Worm (Caenorhabditis elegans) whole organism, L4 larva: ENCODE data around the gene srz-6.

Experiments
- T20F7.1 ChIP-seq: fragments of 200-800 bp; sonication (Bioruptor generic); optimal IDR thresholded peaks from 2 replicates; lab custom pipeline; 2018; ENCODE audit warnings: mild to moderate bottlenecking, missing genetic modification characterization, missing compliant biosample characterization
- T26A8.4 ChIP-seq: fragments of 200-800 bp; sonication (Bioruptor generic); IDR thresholded peaks from 2 replicates; pipeline ENCODE4 v1.3.6; 2022; ENCODE audit warnings: missing genetic modification characterization, missing compliant biosample characterization
- Y75B8A.6 ChIP-seq: fragments of 200-800 bp; sonication (Bioruptor generic); IDR thresholded peaks from 2 replicates; pipeline ENCODE4 v1.3.6; 2022; ENCODE audit warnings: missing genetic modification reagents, missing genetic modification characterization, missing compliant biosample characterization
- ZK337.2 ChIP-seq: fragments of 200-800 bp; sonication (Bioruptor generic); IDR thresholded peaks from 2 replicates; pipeline ENCODE4 v1.3.6; 2022; ENCODE audit warnings: missing genetic modification reagents, missing genetic modification characterization, missing compliant biosample characterization
- aha-1 ChIP-seq: fragments of 150-350 bp; peaks from one replicate; lab custom pipeline; 2014; ENCODE audit warnings: missing biosample characterization, missing genetic modification characterization
- ama-1 ChIP-seq: fragments of 150-350 bp; optimal IDR thresholded peaks from 2 replicates; lab custom pipeline; 2014; ENCODE audit warnings: inconsistent platforms, mixed read lengths
- attf-4 ChIP-seq: sonication (generic microtip); optimal IDR thresholded peaks from 3 replicates; lab custom pipeline; 2017; ENCODE audit warnings: missing biosample characterization, missing genetic modification characterization
- ceh-20 ChIP-seq: fragments of 200-800 bp; sonication (Bioruptor generic); IDR thresholded peaks from 2 replicates; pipeline ENCODE4 v1.3.6; 2022; ENCODE audit warnings: missing genetic modification reagents, missing genetic modification characterization, missing compliant biosample characterization
- ceh-44 ChIP-seq: fragments of 200-800 bp; sonication (Bioruptor generic); IDR thresholded peaks from 2 replicates; pipeline ENCODE4 v1.3.6; 2022; ENCODE audit warnings: missing genetic modification reagents, missing genetic modification characterization, missing compliant biosample characterization
- ceh-62 ChIP-seq: sonication (generic microtip); optimal IDR thresholded peaks from 2 replicates; lab custom pipeline; 2017; ENCODE audit warnings: missing biosample characterization, missing genetic modification characterization
- daf-16 ChIP-seq, 3 experiments: sonication (generic microtip); optimal IDR thresholded peaks; 2 replicates each; lab custom pipeline; 2016 to 2017; ENCODE audit warnings: missing genetic modification characterization in 3 of 3, missing genetic modification reagents in 3 of 3, mild to moderate bottlenecking in 2 of 3, missing compliant biosample characterization in 2 of 3, missing biosample characterization in 1 of 3, moderate library complexity in 1 of 3
- dmd-6 ChIP-seq: fragments of 200-800 bp; sonication (Bioruptor generic); IDR thresholded peaks from 2 replicates; pipeline ENCODE4 v1.3.6; 2022; ENCODE audit warnings: missing genetic modification reagents, missing genetic modification characterization, missing compliant biosample characterization
- dmd-9 ChIP-seq: fragments of 200-800 bp; sonication (Bioruptor generic); IDR thresholded peaks from 2 replicates; pipeline ENCODE4 v1.3.6; 2022; ENCODE audit warnings: missing genetic modification reagents, missing genetic modification characterization, missing compliant biosample characterization
- dpl-1 ChIP-seq: fragments of 150-350 bp; optimal IDR thresholded peaks from 2 replicates; lab custom pipeline; 2014; ENCODE audit warnings: missing biosample characterization, missing genetic modification reagents, missing genetic modification characterization
- duxl-1 ChIP-seq: sonication (generic microtip); optimal IDR thresholded peaks from 2 replicates; lab custom pipeline; 2016; ENCODE audit warnings: mild to moderate bottlenecking, missing genetic modification characterization, moderate library complexity, missing compliant biosample characterization; ENCODE audit not compliant: poor library complexity
- dve-1 ChIP-seq: sonication (generic microtip); optimal IDR thresholded peaks from 2 replicates; lab custom pipeline; 2017; ENCODE audit warnings: antibody characterized with exemption, mild to moderate bottlenecking, missing genetic modification characterization, missing compliant biosample characterization; ENCODE audit not compliant: insufficient read depth
- egl-43 ChIP-seq: fragments of 200-800 bp; sonication (Bioruptor generic); IDR thresholded peaks from 2 replicates; pipeline ENCODE4 v1.3.6; 2022; ENCODE audit warnings: missing genetic modification reagents, missing genetic modification characterization, missing compliant biosample characterization
- fkh-10 ChIP-seq: fragments of 150-350 bp; optimal IDR thresholded peaks from 2 replicates; lab custom pipeline; 2014; ENCODE audit warnings: missing biosample characterization, missing genetic modification reagents, missing genetic modification characterization
- fos-1 ChIP-seq: fragments of 150-350 bp; optimal IDR thresholded peaks from 2 replicates; lab custom pipeline; 2014; ENCODE audit warnings: missing biosample characterization, missing genetic modification characterization
- hif-1 ChIP-seq, 2 experiments: sonication (generic microtip); optimal IDR thresholded peaks; 2 replicates each; lab custom pipeline; 2016 to 2017; ENCODE audit warnings: missing compliant biosample characterization in 2 of 2, missing genetic modification characterization in 2 of 2, missing genetic modification reagents in 2 of 2, missing genotype in 2 of 2, mild to moderate bottlenecking in 1 of 2
- hlh-11 ChIP-seq: fragments of 200-800 bp; sonication (Bioruptor generic); optimal IDR thresholded peaks from 2 replicates; lab custom pipeline; 2018; ENCODE audit warnings: mild to moderate bottlenecking, missing genetic modification characterization, missing compliant biosample characterization
- hlh-30 ChIP-seq: sonication (generic microtip); optimal IDR thresholded peaks from 2 replicates; lab custom pipeline; 2017; ENCODE audit warnings: antibody characterized with exemption, mild to moderate bottlenecking, missing genetic modification characterization, missing compliant biosample characterization; ENCODE audit not compliant: insufficient read depth
- hmg-1.1 ChIP-seq: fragments of 200-800 bp; sonication (Bioruptor generic); IDR thresholded peaks from 2 replicates; pipeline ENCODE4 v1.3.6; 2022; ENCODE audit warnings: missing genetic modification reagents, missing genetic modification characterization, missing compliant biosample characterization
- jun-1 ChIP-seq: fragments of 150-350 bp; optimal IDR thresholded peaks from 2 replicates; lab custom pipeline; 2014; ENCODE audit warnings: missing biosample characterization, missing genetic modification reagents, missing genetic modification characterization
- lim-7 ChIP-seq: fragments of 200-800 bp; sonication (Bioruptor generic); IDR thresholded peaks from 2 replicates; pipeline ENCODE4 v1.3.6; 2022; ENCODE audit warnings: missing genetic modification characterization, missing compliant biosample characterization
- lin-1 ChIP-seq: fragments of 200-800 bp; sonication (Bioruptor generic); IDR thresholded peaks from 2 replicates; pipeline ENCODE4 v1.3.6; 2022; ENCODE audit warnings: missing genetic modification reagents, missing genetic modification characterization, missing compliant biosample characterization
- lin-13 ChIP-seq: fragments of 150-350 bp; optimal IDR thresholded peaks from 2 replicates; lab custom pipeline; 2014; ENCODE audit warnings: missing biosample characterization, missing genetic modification reagents, missing genetic modification characterization
- lin-39 ChIP-seq: fragments of 150-350 bp; optimal IDR thresholded peaks from 2 replicates; lab custom pipeline; 2014; ENCODE audit warnings: missing biosample characterization, missing genetic modification reagents, missing genetic modification characterization
- mdl-1 ChIP-seq, 2 experiments: fragments of 150-350 bp in 1 of 2; sonication (generic microtip) in 1 of 2; optimal IDR thresholded peaks; 2 replicates each; lab custom pipeline; 2014 to 2017; ENCODE audit warnings: missing biosample characterization in 2 of 2, missing genetic modification characterization in 2 of 2
- mdt-29 ChIP-seq: fragments of 200-800 bp; sonication (Bioruptor generic); IDR thresholded peaks from 2 replicates; pipeline ENCODE4 v1.3.6; 2022; ENCODE audit warnings: missing genetic modification reagents, missing genetic modification characterization, missing compliant biosample characterization
- mep-1 ChIP-seq: fragments of 150-350 bp; sonication (generic microtip); optimal IDR thresholded peaks from 3 replicates; lab custom pipeline; 2014; ENCODE audit warnings: missing biosample characterization, missing genetic modification characterization
- mes-2 ChIP-seq: sonication (generic microtip); optimal IDR thresholded peaks from 2 replicates; lab custom pipeline; 2016; ENCODE audit warnings: missing genotype, mild to moderate bottlenecking, missing genetic modification characterization, missing compliant biosample characterization; ENCODE audit not compliant: poor library complexity, severe bottlenecking
- mxl-2 ChIP-seq: fragments of 200-800 bp; sonication (Bioruptor generic); conservative IDR thresholded peaks from 2 replicates; pipeline ENCODE4 v1.3.6; 2022; ENCODE audit warnings: missing genetic modification reagents, missing genetic modification characterization, missing compliant biosample characterization
- nhr-102 ChIP-seq: sonication (generic microtip); optimal IDR thresholded peaks from 2 replicates; lab custom pipeline; 2016; ENCODE audit warnings: mild to moderate bottlenecking, missing genetic modification characterization, moderate library complexity, missing compliant biosample characterization
- nhr-11 ChIP-seq: fragments of 150-350 bp; optimal IDR thresholded peaks from 2 replicates; lab custom pipeline; 2014; ENCODE audit warnings: missing biosample characterization, missing genetic modification characterization
- nhr-111 ChIP-seq: fragments of 200-800 bp; sonication (Bioruptor generic); optimal IDR thresholded peaks from 2 replicates; lab custom pipeline; 2018; ENCODE audit warnings: mild to moderate bottlenecking, missing genetic modification characterization, missing compliant biosample characterization
- nhr-25 ChIP-seq: sonication (generic microtip); optimal IDR thresholded peaks from 2 replicates; lab custom pipeline; 2017; ENCODE audit warnings: missing genetic modification characterization, mild to moderate bottlenecking, missing compliant biosample characterization, antibody characterized with exemption, moderate library complexity, borderline replicate concordance; ENCODE audit not compliant: insufficient read depth
- nhr-28 ChIP-seq: fragments of 150-350 bp; optimal IDR thresholded peaks from 2 replicates; lab custom pipeline; 2014; ENCODE audit warnings: missing biosample characterization, missing genetic modification characterization
- nhr-77 ChIP-seq: fragments of 150-350 bp; optimal IDR thresholded peaks from 2 replicates; lab custom pipeline; 2014; ENCODE audit warnings: missing biosample characterization, missing genetic modification characterization
- pha-4 ChIP-seq, 2 experiments: fragments of 150-350 bp in 1 of 2; fragments of 200-800 bp in 1 of 2; sonication (Bioruptor generic) in 1 of 2; IDR thresholded peaks in 1 of 2; optimal IDR thresholded peaks in 1 of 2; 2 replicates each; pipeline versions ENCODE4 v1.3.6 to Lab custom; 2014 to 2022; ENCODE audit warnings: missing genetic modification characterization in 2 of 2, missing genetic modification reagents in 2 of 2, missing biosample characterization in 1 of 2, missing compliant biosample characterization in 1 of 2
- pqm-1 ChIP-seq: sonication (generic microtip); optimal IDR thresholded peaks from 2 replicates; lab custom pipeline; 2017; ENCODE audit warnings: missing biosample characterization, missing genetic modification characterization
- rbr-2 ChIP-seq: sonication (generic microtip); optimal IDR thresholded peaks from 2 replicates; lab custom pipeline; 2016; ENCODE audit warnings: missing genotype, missing genetic modification characterization, missing compliant biosample characterization
- saeg-2 ChIP-seq: fragments of 200-800 bp; sonication (Bioruptor generic); IDR thresholded peaks from 2 replicates; pipeline ENCODE4 v1.3.6; 2022; ENCODE audit warnings: missing genetic modification reagents, missing genetic modification characterization, missing compliant biosample characterization
- sdz-12 ChIP-seq: fragments of 200-800 bp; sonication (Bioruptor generic); optimal IDR thresholded peaks from 2 replicates; lab custom pipeline; 2018; ENCODE audit warnings: mild to moderate bottlenecking, missing genetic modification characterization, missing compliant biosample characterization
- unc-39 ChIP-seq: sonication (generic microtip); optimal IDR thresholded peaks from 2 replicates; lab custom pipeline; 2017; ENCODE audit warnings: missing biosample characterization, missing genetic modification characterization
- unc-62 ChIP-seq, 3 experiments: fragments of 150-350 bp in 1 of 3; sonication (generic microtip); optimal IDR thresholded peaks in 2 of 3; peaks in 1 of 3; 1 replicate in 1 of 3; 2 replicates in 2 of 3; lab custom pipeline; 2014 to 2017; ENCODE audit warnings: missing biosample characterization in 3 of 3, missing genetic modification characterization in 3 of 3, missing genetic modification reagents in 3 of 3, missing genotype in 1 of 3
- zfp-2 ChIP-seq: sonication (generic microtip); optimal IDR thresholded peaks from 2 replicates; lab custom pipeline; 2016; ENCODE audit warnings: mild to moderate bottlenecking, missing genetic modification characterization, missing compliant biosample characterization
- zfp-3 ChIP-seq: fragments of 200-800 bp; sonication (Bioruptor generic); conservative IDR thresholded peaks from 2 replicates; pipeline ENCODE4 v1.3.6; 2022; ENCODE audit warnings: missing genetic modification reagents, missing genetic modification characterization, missing compliant biosample characterization

The srz-6 gene

DNA sequence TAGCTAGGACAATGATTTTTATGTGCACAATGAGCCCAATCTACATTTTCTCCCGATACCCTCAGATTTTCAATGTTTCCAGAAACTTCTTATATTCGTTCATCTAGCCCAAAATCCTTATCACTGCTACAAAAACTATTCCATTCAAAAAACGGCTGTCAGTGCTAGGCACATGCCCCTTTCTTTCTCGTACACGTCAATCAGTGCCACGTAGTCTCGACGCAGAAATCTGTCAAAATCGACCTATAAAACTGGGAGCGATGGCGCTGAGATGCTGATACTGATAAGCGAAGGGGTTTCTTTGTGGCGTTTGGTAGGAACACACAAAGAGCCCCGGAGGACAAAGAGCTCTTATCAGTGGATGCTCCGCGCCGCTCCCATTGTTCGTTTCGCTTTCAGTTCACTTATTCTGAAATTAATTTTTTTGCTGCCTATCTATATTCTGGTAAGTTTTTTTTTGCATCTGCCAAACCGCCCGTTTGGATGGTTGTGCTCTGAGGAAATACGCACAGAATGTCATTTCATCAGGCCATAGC is 26.8 kb downstream of the srz-6 start, which contains the start of gene srh-70 (continued):
- TF ChIP-seq sdz-12 (GFP tag; lab: Kevin White, UChicago) (no peak), lin-13 (no peak), aha-1 (tag; lab: Kevin White, UChicago) (peak; percentile 74), Y75B8A.6 (GFP tag; lab: Robert Waterston, UW) (peak; percentile 87; the same call in 1 of the 2 replicates), mdt-29 (peak; percentile 97), nhr-77 (peak; percentile 86), pha-4 (GFP tag; IDR thresholded peaks at IDR 0.05; lab: Robert Waterston, UW) (peak; percentile 71; the same call in 1 of the 2 replicates), pha-4 (tag; optimal IDR thresholded peaks at IDR 0.05; lab: Kevin White, UChicago) (no peak), nhr-25 (no peak), mep-1 (tag; lab: Kevin White, UChicago) (no peak), lim-7 (GFP tag; lab: Robert Waterston, UW) (0 out of 2 replicates have a peak, but pooled peaks have one; percentile 26), ama-1 (lab: Kevin White, UChicago) (peak; percentile 74), dmd-9 (GFP tag; lab: Robert Waterston, UW) (no peak), fkh-10 (GFP tag; lab: Kevin White, UChicago) (no peak), unc-39 (tag; lab: Kevin White, UChicago) (no peak), mdl-1 (tag; optimal IDR thresholded peaks at IDR 0.05; lab: Kevin White, UChicago) (peak in 1 of 2 experiments; percentile 50), attf-4 (no peak), zfp-3 (GFP tag; lab: Robert Waterston, UW) (0 out of 2 replicates have a peak, but pooled peaks have one; percentile 20), dve-1 (tag; lab: Kevin White, UChicago) (peak; percentile 95), T20F7.1 (GFP tag; lab: Kevin White, UChicago) (peak; percentile 71), nhr-111 (GFP tag; lab: Kevin White, UChicago) (no peak), hmg-1.1 (GFP tag; lab: Robert Waterston, UW) (no peak), fos-1 (peak; percentile 15), ZK337.2 (GFP tag; lab: Robert Waterston, UW) (no peak), ceh-62 (no peak), mes-2 (tag; lab: Kevin White, UChicago) (peak; percentile 40), T26A8.4 (peak; percentile 64), duxl-1 (tag; lab: Kevin White, UChicago) (no peak), unc-62 (GFP tag; optimal IDR thresholded peaks at IDR 0.05 in 1 of 2; lab: Kevin White, UChicago) (peak; percentile 69 to 97), unc-62 (tag; optimal IDR thresholded peaks at IDR 0.05; lab: Kevin White, UChicago) (no peak), pqm-1 (tag; lab: Kevin White, UChicago) (peak; percentile 94), hlh-11 (tag; lab: Kevin White, UChicago) (peak; percentile 90), dpl-1 (no peak), lin-39 (tag; lab: Kevin White, UChicago) (no peak), ceh-44 (GFP tag; lab: Robert Waterston, UW) (no peak), rbr-2 (tag; lab: Kevin White, UChicago) (no peak), nhr-102 (tag; lab: Kevin White, UChicago) (peak; percentile 85), hlh-30 (peak; percentile 55), zfp-2 (tag; lab: Kevin White, UChicago) (no peak), saeg-2 (GFP tag; lab: Robert Waterston, UW) (peak; percentile 82; the same call in 1 of the 2 replicates), daf-16 (GFP tag; optimal IDR thresholded peaks at IDR 0.05; lab: Kevin White, UChicago) (peak in 1 of 2 experiments; percentile 35), daf-16 (tag; optimal IDR thresholded peaks at IDR 0.05; lab: Kevin White, UChicago) (peak; percentile 81), ceh-20 (GFP tag; lab: Robert Waterston, UW) (no peak), mxl-2 (GFP tag; lab: Robert Waterston, UW) (peak; percentile 70), lin-1 (GFP tag; lab: Robert Waterston, UW) (peak; percentile 49; the same call in 1 of the 2 replicates), egl-43 (GFP tag; lab: Robert Waterston, UW) (0 out of 2 replicates have a peak, but pooled peaks have one; percentile 46), jun-1 (tag; lab: Kevin White, UChicago) (peak; percentile 2), nhr-11 (tag; lab: Kevin White, UChicago) (no peak), nhr-28 (tag; lab: Kevin White, UChicago) (peak; percentile 79), dmd-6 (GFP tag; lab: Robert Waterston, UW) (peak; percentile 98), hif-1 (tag; optimal IDR thresholded peaks at IDR 0.05; lab: Kevin White, UChicago) (peak; percentile 31 to 36)
